Worm (Caenorhabditis elegans): ENCODE results near the gene F11G11.4.

Gene F11G11.4

ce11 chrII:4857086-4857485 lies 3.3 kb upstream of the F11G11.4 start (continued):
- no peak for TF ChIP-seq jun-1 (tag; optimal IDR thresholded peaks at IDR 0.05)
- no peak for TF ChIP-seq swsn-7 (tag; optimal IDR thresholded peaks at IDR 0.05)
- no peak for TF ChIP-seq nhr-12 (tag; optimal IDR thresholded peaks at IDR 0.05)
- TF ChIP-seq pax-3 (tag; optimal IDR thresholded peaks at IDR 0.05) = no peak
- no peak for TF ChIP-seq fos-1 (tag; optimal IDR thresholded peaks at IDR 0.05)

- no peak for TF ChIP-seq unc-62 (GFP tag; optimal IDR thresholded peaks at IDR 0.05)
- TF ChIP-seq efl-1 (optimal IDR thresholded peaks at IDR 0.05) = no peak
- peak in 1 of 2 experiments; percentile 29 for TF ChIP-seq efl-1 (GFP tag; optimal IDR thresholded peaks at IDR 0.05 in 1 of 2)
These were observed 2.5 kb upstream of the F11G11.4 start, which contains the start of gene F11G11.5 for ce11 chrII:4857873-4858364. F11G11.5 (plus strand) TSS chrII:4857923.

ce11 chrII:4858906-4859411 lies 1.4 kb upstream of the F11G11.4 start:
- TF ChIP-seq sup-37 (GFP tag; optimal IDR thresholded peaks at IDR 0.05) (no peak), blmp-1 (tag; optimal IDR thresholded peaks at IDR 0.05) (peak; percentile 0), efl-1 (optimal IDR thresholded peaks at IDR 0.05) (no peak), efl-1 (GFP tag; optimal IDR thresholded peaks at IDR 0.05 in 1 of 2) (peak in 1 of 2 experiments; percentile 85)

ce11 chrII:4863357-4863756 lies 3.0 kb downstream of the F11G11.4 start, which contains the start of the genes mpst-4 and F11G11.14:
mpst-4 (minus strand) TSS chrII:4863457.
F11G11.14 (plus strand) TSS chrII:4863681.
- TF ChIP-seq mef-2 (tag; optimal IDR thresholded peaks at IDR 0.05) (no peak), dpl-1 (GFP tag; optimal IDR thresholded peaks at IDR 0.05) (no peak), unc-86 (tag; optimal IDR thresholded peaks at IDR 0.05) (no peak), hlh-17 (GFP tag; optimal IDR thresholded peaks at IDR 0.05; ENCODE audit: borderline replicate concordance) (no peak), C04F5.9 (tag; optimal IDR thresholded peaks at IDR 0.05) (no peak), ceh-8 (GFP tag; optimal IDR thresholded peaks at IDR 0.05) (no peak), unc-62 (GFP tag; optimal IDR thresholded peaks at IDR 0.05) (no peak), tbx-2 (tag; optimal IDR thresholded peaks at IDR 0.05) (no peak), nhr-12 (tag; optimal IDR thresholded peaks at IDR 0.05) (no peak), ceh-88 (GFP tag; IDR thresholded peaks at IDR 0.05) (no peak), nhr-20 (tag; optimal IDR thresholded peaks at IDR 0.05) (no peak), fos-1 (tag; optimal IDR thresholded peaks at IDR 0.05) (no peak), elt-2 (tag; optimal IDR thresholded peaks at IDR 0.05) (no peak), lsy-2 (tag; optimal IDR thresholded peaks at IDR 0.05) (no peak), ztf-4 (tag; optimal IDR thresholded peaks at IDR 0.05) (no peak)

- TF ChIP-seq blmp-1 (tag; optimal IDR thresholded peaks at IDR 0.05) (peak; percentile 93), ama-1 (optimal IDR thresholded peaks at IDR 0.05) (peak; percentile 63), ztf-4 (tag; optimal IDR thresholded peaks at IDR 0.05) (peak; percentile 59), jun-1 (tag; optimal IDR thresholded peaks at IDR 0.05) (peak; percentile 40), unc-30 (tag; optimal IDR thresholded peaks at IDR 0.05) (no peak), lin-39 (tag; optimal IDR thresholded peaks at IDR 0.05) (no peak)
These were observed 5.7 kb downstream of the F11G11.4 start for ce11 chrII:4866045-4866444.

ce11 chrII:4867476-4867875 lies 7.1 kb downstream of the F11G11.4 start, which contains the start of gene col-17:
col-17 (minus strand) TSS chrII:4867576.
- TF ChIP-seq efl-1 (optimal IDR thresholded peaks at IDR 0.05) (no peak), efl-1 (GFP tag; optimal IDR thresholded peaks at IDR 0.05 in 1 of 2) (peak in 1 of 2 experiments; percentile 21), zag-1 (tag; optimal IDR thresholded peaks at IDR 0.05) (no peak)

- TF ChIP-seq nhr-28 (tag; optimal IDR thresholded peaks at IDR 0.05) (no peak), fkh-4 (tag; optimal IDR thresholded peaks at IDR 0.05; ENCODE audit: borderline replicate concordance) (no peak), ceh-8 (GFP tag; optimal IDR thresholded peaks at IDR 0.05) (peak; percentile 15), sup-37 (GFP tag; optimal IDR thresholded peaks at IDR 0.05) (no peak)
These were observed 9.5 kb downstream of the F11G11.4 start for ce11 chrII:4869793-4870343.
